Worm (Caenorhabditis elegans): Measurements from ENCODE around the gene gly-12.
A peak's percentile ranks its signal among the peaks of the same experiment; 100 is the strongest.

gly-12 gene

ce11 chrX:7485748-7486147 lies at the start of gene gly-12:
TSS of gene gly-12 (plus strand) at chrX:7485864.
- no peak for TF ChIP-seq med-1 (GFP tag; optimal IDR thresholded peaks at IDR 0.05; ENCODE audit: insufficient read depth)
- no peak for TF ChIP-seq ztf-29 (GFP tag; IDR thresholded peaks at IDR 0.05)
- TF ChIP-seq ref-1 (GFP tag; conservative IDR thresholded peaks at IDR 0.05) = no peak
- no peak for TF ChIP-seq cog-1 (tag; optimal IDR thresholded peaks at IDR 0.05)
- TF ChIP-seq T22C8.4 (GFP tag; IDR thresholded peaks at IDR 0.05) = no peak
- no peak for TF ChIP-seq klf-2 (GFP tag; conservative IDR thresholded peaks at IDR 0.05)
- TF ChIP-seq flt-1 (GFP tag; IDR thresholded peaks at IDR 0.05) = no peak
- no peak for TF ChIP-seq ztf-23 (GFP tag; IDR thresholded peaks at IDR 0.05)
- no peak for TF ChIP-seq tab-1 (GFP tag; IDR thresholded peaks at IDR 0.05)

- TF ChIP-seq cog-1 (tag; optimal IDR thresholded peaks at IDR 0.05) (no peak), med-1 (GFP tag; optimal IDR thresholded peaks at IDR 0.05; ENCODE audit: insufficient read depth) (no peak), tab-1 (GFP tag; IDR thresholded peaks at IDR 0.05) (no peak), flt-1 (GFP tag; IDR thresholded peaks at IDR 0.05) (no peak), T22C8.4 (GFP tag; IDR thresholded peaks at IDR 0.05) (no peak), klf-2 (GFP tag; conservative IDR thresholded peaks at IDR 0.05) (no peak), ztf-29 (GFP tag; IDR thresholded peaks at IDR 0.05) (no peak)
Observed at ce11 chrX:7436912-7437311, 48.8 kb upstream of the gly-12 start.

ce11 chrX:7437949-7438348 lies 47.7 kb upstream of the gly-12 start, which contains the start of gene C01C10.2:
TSS of gene C01C10.2 (minus strand) at chrX:7438118.
- TF ChIP-seq flt-1 (GFP tag; IDR thresholded peaks at IDR 0.05) = no peak
- no peak for TF ChIP-seq ztf-23 (GFP tag; IDR thresholded peaks at IDR 0.05)
- TF ChIP-seq med-1 (GFP tag; optimal IDR thresholded peaks at IDR 0.05; ENCODE audit: insufficient read depth) = no peak
- no peak for TF ChIP-seq T22C8.4 (GFP tag; IDR thresholded peaks at IDR 0.05)
- TF ChIP-seq ztf-29 (GFP tag; IDR thresholded peaks at IDR 0.05) = no peak
- TF ChIP-seq cog-1 (tag; optimal IDR thresholded peaks at IDR 0.05) = no peak
- no peak for TF ChIP-seq tab-1 (GFP tag; IDR thresholded peaks at IDR 0.05)
- TF ChIP-seq ref-1 (GFP tag; conservative IDR thresholded peaks at IDR 0.05) = no peak
- TF ChIP-seq klf-2 (GFP tag; conservative IDR thresholded peaks at IDR 0.05) = no peak

ce11 chrX:7440102-7440501 lies 45.6 kb upstream of the gly-12 start:
- no peak for TF ChIP-seq tab-1 (GFP tag; IDR thresholded peaks at IDR 0.05)
- TF ChIP-seq ref-1 (GFP tag; conservative IDR thresholded peaks at IDR 0.05) = no peak
- no peak for TF ChIP-seq med-1 (GFP tag; optimal IDR thresholded peaks at IDR 0.05; ENCODE audit: insufficient read depth)
- no peak for TF ChIP-seq klf-2 (GFP tag; conservative IDR thresholded peaks at IDR 0.05)
- TF ChIP-seq T22C8.4 (GFP tag; IDR thresholded peaks at IDR 0.05) = no peak
- no peak for TF ChIP-seq flt-1 (GFP tag; IDR thresholded peaks at IDR 0.05)
- no peak for TF ChIP-seq ztf-29 (GFP tag; IDR thresholded peaks at IDR 0.05)
- TF ChIP-seq cog-1 (tag; optimal IDR thresholded peaks at IDR 0.05) = no peak
- no peak for TF ChIP-seq ztf-23 (GFP tag; IDR thresholded peaks at IDR 0.05)

ce11 chrX:7442477-7442876 lies 43.2 kb upstream of the gly-12 start, which contains the start of gene acl-12:
TSS of gene acl-12 (minus strand) at chrX:7442577.
- TF ChIP-seq klf-2 (GFP tag; conservative IDR thresholded peaks at IDR 0.05) (no peak), ref-1 (GFP tag; conservative IDR thresholded peaks at IDR 0.05) (no peak), flt-1 (GFP tag; IDR thresholded peaks at IDR 0.05) (no peak), med-1 (GFP tag; optimal IDR thresholded peaks at IDR 0.05; ENCODE audit: insufficient read depth) (no peak), ztf-23 (GFP tag; IDR thresholded peaks at IDR 0.05) (no peak), tab-1 (GFP tag; IDR thresholded peaks at IDR 0.05) (no peak), cog-1 (tag; optimal IDR thresholded peaks at IDR 0.05) (no peak), ztf-29 (GFP tag; IDR thresholded peaks at IDR 0.05) (no peak), T22C8.4 (GFP tag; IDR thresholded peaks at IDR 0.05) (no peak)

DNA sequence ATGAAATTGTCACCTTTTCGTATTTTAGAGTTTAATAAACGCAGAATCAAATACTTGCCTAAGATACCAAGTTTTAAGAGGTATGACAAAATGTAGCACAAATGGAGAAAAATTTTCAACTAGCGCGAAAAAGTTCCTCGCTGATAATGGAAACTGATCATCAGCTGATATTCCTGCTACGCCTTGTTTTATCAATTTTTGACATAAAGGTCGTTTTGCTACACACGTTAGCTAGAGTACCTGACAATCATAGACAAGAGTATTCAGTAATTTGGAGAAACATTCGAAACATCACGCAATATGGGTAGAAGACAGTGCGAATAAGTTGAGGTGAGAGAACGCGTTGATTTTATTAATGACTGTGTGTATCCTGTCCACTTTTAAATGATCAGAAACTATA lies 39.9 kb upstream of the gly-12 start:
- no peak for TF ChIP-seq T22C8.4 (GFP tag; IDR thresholded peaks at IDR 0.05)

DNA sequence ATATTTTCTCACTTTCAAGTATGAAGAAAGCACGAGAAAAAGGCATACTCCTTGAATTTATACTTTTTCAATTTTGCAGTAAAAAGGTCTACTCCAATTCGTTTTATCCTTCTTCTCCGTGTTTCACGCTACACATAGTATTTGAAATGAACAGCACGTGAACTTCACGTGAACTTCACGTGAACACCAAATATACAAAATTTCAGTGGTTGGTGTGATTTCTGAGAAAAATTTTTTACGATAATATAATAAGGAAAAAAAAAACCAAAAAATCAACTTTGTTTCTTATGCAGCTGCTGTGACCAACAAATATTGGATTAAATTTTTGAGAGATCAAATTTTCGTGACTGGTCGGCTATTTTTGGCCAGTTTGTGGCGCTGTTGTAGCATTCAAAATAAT lies 39.2 kb upstream of the gly-12 start:
- TF ChIP-seq tab-1 (GFP tag; IDR thresholded peaks at IDR 0.05) (no peak), klf-2 (GFP tag; conservative IDR thresholded peaks at IDR 0.05) (no peak), T22C8.4 (GFP tag; IDR thresholded peaks at IDR 0.05) (no peak), flt-1 (GFP tag; IDR thresholded peaks at IDR 0.05) (no peak), ref-1 (GFP tag; conservative IDR thresholded peaks at IDR 0.05) (no peak), ztf-29 (GFP tag; IDR thresholded peaks at IDR 0.05) (no peak), cog-1 (tag; optimal IDR thresholded peaks at IDR 0.05) (no peak), med-1 (GFP tag; optimal IDR thresholded peaks at IDR 0.05; ENCODE audit: insufficient read depth) (no peak), ztf-23 (GFP tag; IDR thresholded peaks at IDR 0.05) (no peak)

ce11 chrX:7447340-7447739 lies 38.3 kb upstream of the gly-12 start:
- no peak for TF ChIP-seq cog-1 (tag; optimal IDR thresholded peaks at IDR 0.05)
- no peak for TF ChIP-seq T22C8.4 (GFP tag; IDR thresholded peaks at IDR 0.05)
- no peak for TF ChIP-seq med-1 (GFP tag; optimal IDR thresholded peaks at IDR 0.05; ENCODE audit: insufficient read depth)
- no peak for TF ChIP-seq ref-1 (GFP tag; conservative IDR thresholded peaks at IDR 0.05)
- TF ChIP-seq tab-1 (GFP tag; IDR thresholded peaks at IDR 0.05) = no peak
- no peak for TF ChIP-seq flt-1 (GFP tag; IDR thresholded peaks at IDR 0.05)
- no peak for TF ChIP-seq ztf-29 (GFP tag; IDR thresholded peaks at IDR 0.05)
- no peak for TF ChIP-seq ztf-23 (GFP tag; IDR thresholded peaks at IDR 0.05)
- no peak for TF ChIP-seq klf-2 (GFP tag; conservative IDR thresholded peaks at IDR 0.05)

ce11 chrX:7452606-7453005 lies 33.1 kb upstream of the gly-12 start:
- TF ChIP-seq tab-1 (GFP tag; IDR thresholded peaks at IDR 0.05) = 0 out of 2 replicates have a peak, but pooled peaks have one; percentile 53
- no peak for TF ChIP-seq ztf-23 (GFP tag; IDR thresholded peaks at IDR 0.05)

- TF ChIP-seq tab-1 (GFP tag; IDR thresholded peaks at IDR 0.05) = no peak
- TF ChIP-seq flt-1 (GFP tag; IDR thresholded peaks at IDR 0.05) = 0 out of 2 replicates have a peak, but pooled peaks have one; percentile 15
Observed at ce11 chrX:7455960-7456359, 29.7 kb upstream of the gly-12 start.

Data from whole organism, midembryonic.